Fruit fly (Drosophila melanogaster) whole organism, embryonic: ENCODE data around the gene CG43645.

Source experiments
- CG10209 ChIP-seq: fragments of 200-800 bp; sonication (Bioruptor generic); optimal IDR thresholded peaks from 3 replicates; lab custom pipeline; 2017; ENCODE audit warnings: missing biosample characterization, mild to moderate bottlenecking, missing genetic modification characterization, missing genetic modification reagents
- CG10431 ChIP-seq: fragments of 200-800 bp; sonication (Bioruptor generic); optimal IDR thresholded peaks from 3 replicates; lab custom pipeline; 2018; ENCODE audit warnings: missing biosample characterization, mild to moderate bottlenecking, missing genetic modification characterization
- CG12071 ChIP-seq: fragments of 200-800 bp; sonication (Bioruptor generic); optimal IDR thresholded peaks from 3 replicates; lab custom pipeline; 2018; ENCODE audit warnings: missing biosample characterization, mild to moderate bottlenecking, missing genetic modification characterization
- CG13894 ChIP-seq: fragments of 200-800 bp; sonication (Bioruptor generic); optimal IDR thresholded peaks from 3 replicates; lab custom pipeline; 2018; ENCODE audit warnings: missing biosample characterization, mild to moderate bottlenecking, missing genetic modification characterization, moderate library complexity
- CG14860 ChIP-seq: fragments of 200-800 bp; sonication (Bioruptor generic); IDR thresholded peaks from 3 replicates; pipeline ENCODE4 v1.3.6; 2022; ENCODE audit warnings: missing biosample characterization, missing genetic modification characterization; ENCODE audit not compliant: partially characterized antibody
- CG15601 ChIP-seq: fragments of 200-800 bp; sonication (Bioruptor generic); optimal IDR thresholded peaks from 3 replicates; lab custom pipeline; 2019; ENCODE audit warnings: missing biosample characterization, mild to moderate bottlenecking, missing genetic modification characterization, moderate library complexity
- CG16813 ChIP-seq: fragments of 200-800 bp; sonication (Bioruptor generic); IDR thresholded peaks from 3 replicates; pipeline ENCODE4 v1.3.6; 2022; ENCODE audit warnings: missing biosample characterization, missing genetic modification characterization; ENCODE audit not compliant: partially characterized antibody
- CG17385 ChIP-seq: fragments of 200-800 bp; sonication (Bioruptor generic); optimal IDR thresholded peaks from 3 replicates; lab custom pipeline; 2018; ENCODE audit warnings: missing biosample characterization, mild to moderate bottlenecking, missing genetic modification characterization
- CG18262 ChIP-seq: fragments of 200-800 bp; optimal IDR thresholded peaks from 3 replicates; lab custom pipeline; 2019; ENCODE audit warnings: missing biosample characterization, mild to moderate bottlenecking, missing genetic modification characterization, moderate library complexity
- CG2199 ChIP-seq: fragments of 200-800 bp; sonication (Bioruptor generic); IDR thresholded peaks from 3 replicates; pipeline ENCODE4 v1.3.6; 2022; ENCODE audit warnings: missing biosample characterization, missing genetic modification characterization
- CG2202 ChIP-seq: fragments of 200-800 bp; sonication (Bioruptor generic); optimal IDR thresholded peaks from 2 replicates; lab custom pipeline; 2018; ENCODE audit warnings: missing biosample characterization, mild to moderate bottlenecking, missing genetic modification characterization
- CG2875 ChIP-seq: fragments of 200-800 bp; sonication (Bioruptor generic); optimal IDR thresholded peaks from 2 replicates; lab custom pipeline; 2017; ENCODE audit warnings: missing biosample characterization, mild to moderate bottlenecking, missing genetic modification characterization, missing genetic modification reagents
- CG31441 ChIP-seq: fragments of 200-800 bp; sonication (Bioruptor generic); IDR thresholded peaks from 2 replicates; pipeline ENCODE4 v1.3.6; 2022; ENCODE audit warnings: missing biosample characterization, missing genetic modification characterization
- CG3163 ChIP-seq: fragments of 200-800 bp; sonication (Bioruptor generic); optimal IDR thresholded peaks from 3 replicates; lab custom pipeline; 2016; ENCODE audit warnings: missing biosample characterization, missing genetic modification characterization
- CG33213 ChIP-seq: fragments of 200-800 bp; sonication (Bioruptor generic); optimal IDR thresholded peaks from 3 replicates; lab custom pipeline; 2016; ENCODE audit warnings: missing biosample characterization, missing genetic modification characterization
- CG4282 ChIP-seq: fragments of 200-800 bp; sonication (Bioruptor generic); optimal IDR thresholded peaks from 2 replicates; lab custom pipeline; 2016; ENCODE audit warnings: missing biosample characterization, missing genetic modification characterization
- CG7928 ChIP-seq: fragments of 200-800 bp; sonication (Bioruptor generic); optimal IDR thresholded peaks from 2 replicates; lab custom pipeline; 2017; ENCODE audit warnings: missing biosample characterization, mild to moderate bottlenecking, missing genetic modification characterization
- CG7963 ChIP-seq: fragments of 200-800 bp; sonication (Bioruptor generic); IDR thresholded peaks from 3 replicates; pipeline ENCODE4 v1.3.6; 2022; ENCODE audit warnings: missing biosample characterization, missing genetic modification characterization; ENCODE audit not compliant: partially characterized antibody
- CG9876 ChIP-seq: fragments of 200-800 bp; sonication (Bioruptor generic); optimal IDR thresholded peaks from 2 replicates; lab custom pipeline; 2016; ENCODE audit warnings: missing biosample characterization, missing genetic modification characterization
- D19B ChIP-seq: fragments of 200-800 bp; sonication (Bioruptor generic); optimal IDR thresholded peaks from 2 replicates; lab custom pipeline; 2017; ENCODE audit warnings: missing biosample characterization, mild to moderate bottlenecking, missing genetic modification characterization
- ERR ChIP-seq: fragments of 200-800 bp; sonication (Bioruptor generic); optimal IDR thresholded peaks from 2 replicates; lab custom pipeline; 2016; ENCODE audit warnings: missing biosample characterization, missing genetic modification characterization
- Elba2 ChIP-seq: fragments of 200-800 bp; sonication (Bioruptor generic); optimal IDR thresholded peaks from 3 replicates; lab custom pipeline; 2016; ENCODE audit warnings: missing biosample characterization, missing genetic modification characterization
- Mad ChIP-seq: fragments of 200-800 bp; sonication (Bioruptor generic); optimal IDR thresholded peaks from 2 replicates; lab custom pipeline; 2016; ENCODE audit warnings: missing biosample characterization, missing genetic modification characterization
- Med ChIP-seq: fragments of 200-800 bp; sonication (Bioruptor generic); peaks from one replicate; lab custom pipeline; 2016; ENCODE audit warnings: missing biosample characterization, missing genetic modification characterization, mild to moderate bottlenecking, inconsistent platforms, moderate library complexity
- NC2β ChIP-seq: fragments of 200-800 bp; sonication (Bioruptor generic); optimal IDR thresholded peaks from 2 replicates; lab custom pipeline; 2016; ENCODE audit warnings: missing biosample characterization, missing genetic modification characterization
- Poxn ChIP-seq: fragments of 200-800 bp; sonication (Bioruptor generic); IDR thresholded peaks from 2 replicates; pipeline ENCODE4 v1.3.6; 2022; ENCODE audit warnings: missing biosample characterization, missing genetic modification characterization
- Sox100B ChIP-seq: fragments of 200-800 bp; sonication (Bioruptor generic); optimal IDR thresholded peaks from 3 replicates; lab custom pipeline; 2018; ENCODE audit warnings: missing biosample characterization, mild to moderate bottlenecking, missing genetic modification characterization
- Vsx1 ChIP-seq: fragments of 200-800 bp; sonication (Bioruptor generic); optimal IDR thresholded peaks from 2 replicates; lab custom pipeline; 2017; ENCODE audit warnings: missing biosample characterization, mild to moderate bottlenecking, missing genetic modification characterization, missing genetic modification reagents
- Xbp1 ChIP-seq: fragments of 200-800 bp; sonication (Bioruptor generic); optimal IDR thresholded peaks from 3 replicates; lab custom pipeline; 2016; ENCODE audit warnings: missing biosample characterization, mild to moderate bottlenecking, missing genetic modification characterization
- az2 ChIP-seq: fragments of 200-800 bp; sonication (Bioruptor generic); optimal IDR thresholded peaks from 3 replicates; lab custom pipeline; 2016; ENCODE audit warnings: missing biosample characterization, missing genetic modification characterization
- bbx ChIP-seq: fragments of 200-800 bp; sonication (Bioruptor generic); IDR thresholded peaks from 2 replicates; pipeline ENCODE4 v1.3.6; 2022; ENCODE audit warnings: missing biosample characterization, missing genetic modification characterization; ENCODE audit not compliant: partially characterized antibody
- cad ChIP-seq: fragments of >200 bp; optimal IDR thresholded peaks from 2 replicates; lab custom pipeline; 2017; ENCODE audit warnings: missing biosample characterization, missing genetic modification characterization
- chif ChIP-seq, 2 experiments: fragments of 200-800 bp; sonication (Bioruptor generic); optimal IDR thresholded peaks; 3 replicates each; lab custom pipeline; 2016; ENCODE audit warnings: missing biosample characterization in 2 of 2, missing genetic modification characterization in 2 of 2
- cwo ChIP-seq: fragments of 200-800 bp; sonication (Bioruptor generic); optimal IDR thresholded peaks from 3 replicates; lab custom pipeline; 2017; ENCODE audit warnings: missing biosample characterization, missing genetic modification characterization, mild to moderate bottlenecking, moderate library complexity, missing genetic modification reagents
- dan ChIP-seq: fragments of 200-800 bp; sonication (Bioruptor generic); IDR thresholded peaks from 2 replicates; pipeline ENCODE4 v1.3.6; 2022; ENCODE audit warnings: missing biosample characterization, missing genetic modification characterization
- danr ChIP-seq: fragments of 200-800 bp; sonication (Bioruptor generic); IDR thresholded peaks from 2 replicates; pipeline ENCODE4 v1.3.6; 2022; ENCODE audit warnings: missing biosample characterization, missing genetic modification characterization
- esg ChIP-seq: fragments of 200-800 bp; sonication (Bioruptor generic); conservative IDR thresholded peaks from 2 replicates; pipeline ENCODE4 v1.3.6; 2022; ENCODE audit warnings: missing biosample characterization, missing genetic modification characterization
- exex ChIP-seq: fragments of 200-800 bp; sonication (Bioruptor generic); optimal IDR thresholded peaks from 4 replicates; lab custom pipeline; 2018; ENCODE audit warnings: missing biosample characterization, mild to moderate bottlenecking, missing genetic modification characterization, moderate library complexity
- hkb ChIP-seq, 2 experiments: fragments of 200-800 bp in 1 of 2; fragments of >200 bp in 1 of 2; sonication (Bioruptor generic) in 1 of 2; IDR thresholded peaks in 1 of 2; optimal IDR thresholded peaks in 1 of 2; 2 replicates each; pipeline versions ENCODE4 v1.3.6 to Lab custom; 2017 to 2022; ENCODE audit warnings: missing biosample characterization in 1 of 2, missing genetic modification characterization in 1 of 2
- ken ChIP-seq: fragments of 200-800 bp; sonication (Bioruptor generic); IDR thresholded peaks from 3 replicates; pipeline ENCODE4 v1.3.6; 2022; ENCODE audit warnings: missing biosample characterization, missing genetic modification characterization
- maf-S ChIP-seq: fragments of 200-800 bp; sonication (Bioruptor generic); optimal IDR thresholded peaks from 2 replicates; lab custom pipeline; 2016; ENCODE audit warnings: missing biosample characterization, missing genetic modification characterization
- mld ChIP-seq: fragments of 200-800 bp; sonication (Bioruptor generic); IDR thresholded peaks from 3 replicates; pipeline ENCODE4 v1.3.6; 2022; ENCODE audit warnings: missing biosample characterization, missing genetic modification characterization; ENCODE audit not compliant: partially characterized antibody
- nmo ChIP-seq: fragments of 200-800 bp; sonication (Bioruptor generic); optimal IDR thresholded peaks from 2 replicates; lab custom pipeline; 2018; ENCODE audit warnings: missing biosample characterization, mild to moderate bottlenecking, missing genetic modification characterization, moderate library complexity
- oc ChIP-seq: fragments of 200-800 bp; sonication (Bioruptor generic); optimal IDR thresholded peaks from 2 replicates; lab custom pipeline; 2018; ENCODE audit warnings: missing biosample characterization, mild to moderate bottlenecking, missing genetic modification characterization, moderate library complexity
- otp ChIP-seq: fragments of 200-800 bp; sonication (Bioruptor generic); IDR thresholded peaks from 3 replicates; pipeline ENCODE4, ENCODE4 v1.3.6; 2022; ENCODE audit warnings: missing biosample characterization, missing genetic modification characterization
- peb ChIP-seq: fragments of 200-800 bp; sonication (Bioruptor generic); IDR thresholded peaks from 2 replicates; pipeline ENCODE4 v1.3.6; 2022; ENCODE audit warnings: missing biosample characterization, missing genetic modification characterization
- pita ChIP-seq: fragments of 200-800 bp; sonication (Bioruptor generic); optimal IDR thresholded peaks from 2 replicates; lab custom pipeline; 2017; ENCODE audit warnings: missing biosample characterization, mild to moderate bottlenecking, missing genetic modification characterization
- row ChIP-seq: fragments of 200-800 bp; sonication (Bioruptor generic); IDR thresholded peaks from 3 replicates; pipeline ENCODE4 v1.3.6; 2022; ENCODE audit warnings: missing biosample characterization, missing genetic modification characterization
- sima ChIP-seq: fragments of 200-800 bp; sonication (Bioruptor generic); optimal IDR thresholded peaks from 2 replicates; lab custom pipeline; 2016; ENCODE audit warnings: missing biosample characterization, missing genetic modification characterization
- zfh1 ChIP-seq: fragments of 200-800 bp; sonication (Bioruptor generic); IDR thresholded peaks from 3 replicates; pipeline ENCODE4 v1.3.6; 2022; ENCODE audit warnings: missing biosample characterization, missing genetic modification characterization

The CG43645 gene

dm6 chr2L:17484174-17484573 lies 1.4 kb upstream of the CG43645 start, which contains the start of the genes GCS2beta and CG5131 (continued):
- TF ChIP-seq mld (GFP tag; lab: Robert Waterston, UW) (peak; percentile 55; the same call in 1 of the 3 replicates), ERR (GFP tag; lab: Kevin White, UChicago) (peak; percentile 95), cwo (GFP tag; lab: Kevin White, UChicago) (peak; percentile 83), az2 (peak; percentile 93), CG31441 (GFP tag; lab: Robert Waterston, UW) (peak; percentile 81), CG2199 (GFP tag; lab: Robert Waterston, UW) (peak; percentile 86), D19B (GFP tag; lab: Kevin White, UChicago) (peak; percentile 81), CG14860 (GFP tag; lab: Robert Waterston, UW) (peak; percentile 88), CG2202 (tag; lab: Kevin White, UChicago) (peak; percentile 64), bbx (GFP tag; lab: Robert Waterston, UW) (peak; percentile 77), nmo (GFP tag; lab: Kevin White, UChicago) (peak; percentile 96), Vsx1 (GFP tag; lab: Kevin White, UChicago) (peak; percentile 33), Sox100B (GFP tag; lab: Kevin White, UChicago) (peak; percentile 77), danr (peak; percentile 86), CG15601 (tag; lab: Kevin White, UChicago) (peak; percentile 71), CG12071 (GFP tag; lab: Kevin White, UChicago) (peak; percentile 82), CG18262 (peak; percentile 81), CG16813 (GFP tag; lab: Robert Waterston, UW) (peak; percentile 94), CG17385 (GFP tag; lab: Kevin White, UChicago) (peak; percentile 78), CG4282 (GFP tag; lab: Kevin White, UChicago) (peak; percentile 92), hkb (optimal IDR thresholded peaks at IDR 0.05; lab: Kevin White, UChicago) (peak; percentile 71), hkb (GFP tag; IDR thresholded peaks at IDR 0.05; lab: Robert Waterston, UW) (peak; percentile 93), Med (peak; percentile 100), pita (no peak), CG13894 (tag; lab: Kevin White, UChicago) (no peak), maf-S (GFP tag; lab: Kevin White, UChicago) (peak; percentile 95), otp (peak; percentile 75; the same call in 2 of the 3 replicates), CG2875 (GFP tag; lab: Kevin White, UChicago) (peak; percentile 79), Elba2 (GFP tag; lab: Kevin White, UChicago) (peak; percentile 72), exex (peak; percentile 54), CG33213 (GFP tag; lab: Kevin White, UChicago) (peak; percentile 93), CG3163 (GFP tag; lab: Kevin White, UChicago) (peak; percentile 84), oc (tag; lab: Kevin White, UChicago) (peak; percentile 74), ken (GFP tag; lab: Robert Waterston, UW) (peak; percentile 94), peb (GFP tag; lab: Robert Waterston, UW) (peak; percentile 85), CG7928 (GFP tag; lab: Kevin White, UChicago) (peak; percentile 70), CG10209 (GFP tag; lab: Kevin White, UChicago) (peak; percentile 92), cad (GFP tag; lab: Kevin White, UChicago) (peak; percentile 23), Poxn (GFP tag; lab: Robert Waterston, UW) (peak; percentile 90), sima (GFP tag; lab: Kevin White, UChicago) (peak; percentile 71), chif (GFP tag; optimal IDR thresholded peaks at IDR 0.05; lab: Kevin White, UChicago) (peak; percentile 95 to 96), Mad (GFP tag; lab: Kevin White, UChicago) (peak; percentile 97), Xbp1 (GFP tag; lab: Kevin White, UChicago) (peak; percentile 97), dan (GFP tag; lab: Robert Waterston, UW) (0 out of 2 replicates have a peak, but pooled peaks have one; percentile 54), row (GFP tag; lab: Robert Waterston, UW) (peak; percentile 94), CG7963 (GFP tag; lab: Robert Waterston, UW) (peak; percentile 55; the same call in 2 of the 3 replicates), CG10431 (GFP tag; lab: Kevin White, UChicago) (peak; percentile 60), CG9876 (GFP tag; lab: Kevin White, UChicago) (peak; percentile 96), esg (peak; percentile 94), zfh1 (GFP tag; lab: Robert Waterston, UW) (peak; percentile 96), NC2β (peak; percentile 90)
